Fruit fly (Drosophila melanogaster) whole organism, prepupa: ENCODE measurements around the gene Pgant4.

Source experiments
- Blimp-1 ChIP-seq: fragments of 200-800 bp; sonication (Bioruptor generic); optimal IDR thresholded peaks from 3 replicates; lab custom pipeline; 2017; ENCODE audit warnings: missing biosample characterization, missing genetic modification characterization, mild to moderate bottlenecking, moderate library complexity, missing genetic modification reagents
- CG10631 ChIP-seq: fragments of 200-800 bp; sonication (Bioruptor generic); optimal IDR thresholded peaks from 2 replicates; lab custom pipeline; 2016; ENCODE audit warnings: missing biosample characterization, missing genetic modification characterization
- CG10669 ChIP-seq: fragments of 200-800 bp; sonication (Bioruptor generic); optimal IDR thresholded peaks from 3 replicates; lab custom pipeline; 2018; ENCODE audit warnings: missing biosample characterization, mild to moderate bottlenecking, missing genetic modification characterization, moderate library complexity
- CG11762 ChIP-seq: fragments of 200-800 bp; sonication (Bioruptor generic); optimal IDR thresholded peaks from 3 replicates; lab custom pipeline; 2016; ENCODE audit warnings: missing biosample characterization, missing genetic modification characterization; ENCODE audit not compliant: insufficient read depth
- CG15336 ChIP-seq: fragments of 200-800 bp; sonication (Bioruptor generic); IDR thresholded peaks from 2 replicates; pipeline ENCODE4 v1.3.6; 2022; ENCODE audit warnings: missing biosample characterization, missing genetic modification characterization
- CG1621 ChIP-seq: fragments of 200-800 bp; sonication (Bioruptor generic); optimal IDR thresholded peaks from 3 replicates; lab custom pipeline; 2018; ENCODE audit warnings: missing biosample characterization, mild to moderate bottlenecking, missing genetic modification characterization
- CG16779 ChIP-seq: fragments of 200-800 bp; sonication (Bioruptor generic); optimal IDR thresholded peaks from 3 replicates; lab custom pipeline; 2017; ENCODE audit warnings: missing biosample characterization, mild to moderate bottlenecking, missing genetic modification characterization
- CG31627 ChIP-seq: fragments of 200-800 bp; sonication (Bioruptor generic); optimal IDR thresholded peaks from 3 replicates; lab custom pipeline; 2016; ENCODE audit warnings: missing biosample characterization, missing genetic modification characterization
- CG4318 ChIP-seq: fragments of 200-800 bp; sonication (Bioruptor generic); optimal IDR thresholded peaks from 3 replicates; lab custom pipeline; 2017; ENCODE audit warnings: missing biosample characterization, mild to moderate bottlenecking, missing genetic modification characterization
- CG6163 ChIP-seq: fragments of 200-800 bp; sonication (Bioruptor generic); IDR thresholded peaks from 3 replicates; pipeline ENCODE4 v1.3.6; 2022; ENCODE audit warnings: missing biosample characterization, missing genetic modification characterization
- CG6276 ChIP-seq: fragments of 200-800 bp; sonication (Bioruptor generic); optimal IDR thresholded peaks from 2 replicates; lab custom pipeline; 2017; ENCODE audit warnings: missing biosample characterization, mild to moderate bottlenecking, missing genetic modification characterization
- CG6792 ChIP-seq: fragments of 200-800 bp; sonication (Bioruptor generic); optimal IDR thresholded peaks from 3 replicates; lab custom pipeline; 2016; ENCODE audit warnings: missing biosample characterization, missing genetic modification characterization
- CG6808 ChIP-seq: fragments of 200-800 bp; sonication (Bioruptor generic); optimal IDR thresholded peaks from 3 replicates; lab custom pipeline; 2017; ENCODE audit warnings: missing biosample characterization, missing genetic modification characterization, mild to moderate bottlenecking, moderate library complexity, missing genetic modification reagents
- CG6854 ChIP-seq: fragments of 200-800 bp; sonication (Bioruptor generic); optimal IDR thresholded peaks from 2 replicates; lab custom pipeline; 2017; ENCODE audit warnings: missing biosample characterization, mild to moderate bottlenecking, missing genetic modification characterization
- CG7368 ChIP-seq: fragments of 200-800 bp; sonication (Bioruptor generic); optimal IDR thresholded peaks from 3 replicates; lab custom pipeline; 2016; ENCODE audit warnings: missing biosample characterization, missing genetic modification characterization
- CG8319 ChIP-seq: fragments of 200-800 bp; sonication (Bioruptor generic); optimal IDR thresholded peaks from 3 replicates; lab custom pipeline; 2016; ENCODE audit warnings: missing biosample characterization, missing genetic modification characterization
- CG8632 ChIP-seq: fragments of 200-800 bp; sonication (Bioruptor generic); optimal IDR thresholded peaks from 3 replicates; lab custom pipeline; 2016; ENCODE audit warnings: missing biosample characterization, missing genetic modification characterization
- CG9139 ChIP-seq: fragments of 200-800 bp; sonication (Bioruptor generic); optimal IDR thresholded peaks from 3 replicates; lab custom pipeline; 2017; ENCODE audit warnings: missing biosample characterization, mild to moderate bottlenecking, missing genetic modification characterization
- Eip75B ChIP-seq: fragments of 200-800 bp; sonication (Bioruptor generic); optimal IDR thresholded peaks from 3 replicates; lab custom pipeline; 2016; ENCODE audit warnings: missing biosample characterization, missing genetic modification characterization
- Eip78C ChIP-seq: fragments of 200-800 bp; sonication (Bioruptor generic); peaks from one replicate; lab custom pipeline; 2016; ENCODE audit warnings: missing biosample characterization, missing genetic modification characterization
- Eip93F ChIP-seq: fragments of 200-800 bp; sonication (Bioruptor generic); optimal IDR thresholded peaks from 2 replicates; lab custom pipeline; 2016; ENCODE audit warnings: missing biosample characterization, mild to moderate bottlenecking, missing genetic modification characterization
- Ets96B ChIP-seq: fragments of 200-800 bp; optimal IDR thresholded peaks from 2 replicates; lab custom pipeline; 2019; ENCODE audit warnings: missing biosample characterization, mild to moderate bottlenecking, missing genetic modification characterization, moderate library complexity
- Gug ChIP-seq: fragments of 200-800 bp; sonication (Bioruptor generic); IDR thresholded peaks from 2 replicates; pipeline ENCODE4 v1.3.6; 2022; ENCODE audit warnings: missing biosample characterization, missing genetic modification characterization
- Hr38 ChIP-seq: sonication (Bioruptor generic); optimal IDR thresholded peaks from 2 replicates; lab custom pipeline; 2016; ENCODE audit warnings: missing biosample characterization, missing genetic modification characterization
- Hr39 ChIP-seq: fragments of 200-800 bp; sonication (Bioruptor generic); optimal IDR thresholded peaks from 2 replicates; lab custom pipeline; 2016; ENCODE audit warnings: missing biosample characterization, missing genetic modification characterization
- Hr4 ChIP-seq: fragments of 200-800 bp; sonication (Bioruptor generic); optimal IDR thresholded peaks from 3 replicates; lab custom pipeline; 2016; ENCODE audit warnings: missing biosample characterization, missing genetic modification characterization
- Met ChIP-seq: fragments of 200-800 bp; sonication (Bioruptor generic); optimal IDR thresholded peaks from 3 replicates; lab custom pipeline; 2016; ENCODE audit warnings: missing biosample characterization, missing genetic modification characterization
- OdsH ChIP-seq: fragments of 200-800 bp; sonication (Bioruptor generic); optimal IDR thresholded peaks from 3 replicates; lab custom pipeline; 2016; ENCODE audit warnings: missing biosample characterization, missing genetic modification characterization
- Smox ChIP-seq: fragments of 200-800 bp; sonication (Bioruptor generic); optimal IDR thresholded peaks from 3 replicates; lab custom pipeline; 2016; ENCODE audit warnings: missing biosample characterization, missing genetic modification characterization
- Sox102F ChIP-seq: fragments of 200-800 bp; sonication (Bioruptor generic); optimal IDR thresholded peaks from 2 replicates; lab custom pipeline; 2016; ENCODE audit warnings: missing biosample characterization, mild to moderate bottlenecking, missing genetic modification characterization
- Sox15 ChIP-seq: fragments of 200-800 bp; sonication (Bioruptor generic); optimal IDR thresholded peaks from 3 replicates; lab custom pipeline; 2016; ENCODE audit warnings: missing biosample characterization, missing genetic modification characterization
- achi ChIP-seq: fragments of 200-800 bp; sonication (Bioruptor generic); optimal IDR thresholded peaks from 3 replicates; lab custom pipeline; 2016; ENCODE audit warnings: missing biosample characterization, missing genetic modification characterization
- acj6 ChIP-seq: fragments of 200-800 bp; sonication (Bioruptor generic); optimal IDR thresholded peaks from 3 replicates; lab custom pipeline; 2016; ENCODE audit warnings: missing biosample characterization, missing genetic modification characterization
- cyc ChIP-seq: fragments of 200-800 bp; sonication (Bioruptor generic); optimal IDR thresholded peaks from 3 replicates; lab custom pipeline; 2016; ENCODE audit warnings: missing biosample characterization, missing genetic modification characterization
- dsx ChIP-seq: fragments of 200-800 bp; optimal IDR thresholded peaks from 3 replicates; lab custom pipeline; 2019; ENCODE audit warnings: missing biosample characterization, mild to moderate bottlenecking, missing genetic modification characterization, moderate library complexity; ENCODE audit not compliant: poor library complexity, severe bottlenecking
- eg ChIP-seq: fragments of 200-800 bp; sonication (Bioruptor generic); IDR thresholded peaks from 3 replicates; pipeline ENCODE4 v1.3.6; 2022; ENCODE audit warnings: missing biosample characterization, missing genetic modification characterization
- fd85E ChIP-seq: fragments of 200-800 bp; sonication (Bioruptor generic); optimal IDR thresholded peaks from 3 replicates; lab custom pipeline; 2016; ENCODE audit warnings: missing biosample characterization, missing genetic modification characterization
- fkh ChIP-seq: fragments of 200-800 bp; sonication (Bioruptor generic); optimal IDR thresholded peaks from 3 replicates; lab custom pipeline; 2017; ENCODE audit warnings: missing biosample characterization, mild to moderate bottlenecking, missing genetic modification characterization, moderate library complexity
- lz ChIP-seq: fragments of 200-800 bp; sonication (Bioruptor generic); optimal IDR thresholded peaks from 3 replicates; lab custom pipeline; 2016; ENCODE audit warnings: missing biosample characterization, missing genetic modification characterization
- net ChIP-seq: fragments of 200-800 bp; sonication (Bioruptor generic); optimal IDR thresholded peaks from 3 replicates; lab custom pipeline; 2016; ENCODE audit warnings: missing biosample characterization, missing genetic modification characterization
- pdm3 ChIP-seq: fragments of 200-800 bp; sonication (Bioruptor generic); optimal IDR thresholded peaks from 3 replicates; lab custom pipeline; 2016; ENCODE audit warnings: missing biosample characterization, missing genetic modification characterization
- salr ChIP-seq, 2 experiments: fragments of 200-800 bp; sonication (Bioruptor generic); optimal IDR thresholded peaks; 3 replicates each; lab custom pipeline; 2016 to 2018; ENCODE audit warnings: missing biosample characterization in 2 of 2, missing genetic modification characterization in 2 of 2, mild to moderate bottlenecking in 1 of 2
- spab ChIP-seq: fragments of 200-800 bp; sonication (Bioruptor generic); optimal IDR thresholded peaks from 2 replicates; lab custom pipeline; 2017; ENCODE audit warnings: missing biosample characterization, mild to moderate bottlenecking, missing genetic modification characterization, missing genetic modification reagents
- ss ChIP-seq, 2 experiments: fragments of 200-800 bp; sonication (Bioruptor generic); optimal IDR thresholded peaks; 2 replicates in 1 of 2; 3 replicates in 1 of 2; lab custom pipeline; 2017 to 2018; ENCODE audit warnings: mild to moderate bottlenecking in 2 of 2, missing biosample characterization in 2 of 2, missing genetic modification characterization in 2 of 2, moderate library complexity in 1 of 2
- topi ChIP-seq: fragments of 200-800 bp; sonication (Bioruptor generic); optimal IDR thresholded peaks from 3 replicates; lab custom pipeline; 2016; ENCODE audit warnings: missing biosample characterization, missing genetic modification characterization
- vri ChIP-seq: fragments of 200-800 bp; sonication (Bioruptor generic); optimal IDR thresholded peaks from 3 replicates; lab custom pipeline; 2016; ENCODE audit warnings: missing biosample characterization, mild to moderate bottlenecking, missing genetic modification characterization

Pgant4 gene

DNA sequence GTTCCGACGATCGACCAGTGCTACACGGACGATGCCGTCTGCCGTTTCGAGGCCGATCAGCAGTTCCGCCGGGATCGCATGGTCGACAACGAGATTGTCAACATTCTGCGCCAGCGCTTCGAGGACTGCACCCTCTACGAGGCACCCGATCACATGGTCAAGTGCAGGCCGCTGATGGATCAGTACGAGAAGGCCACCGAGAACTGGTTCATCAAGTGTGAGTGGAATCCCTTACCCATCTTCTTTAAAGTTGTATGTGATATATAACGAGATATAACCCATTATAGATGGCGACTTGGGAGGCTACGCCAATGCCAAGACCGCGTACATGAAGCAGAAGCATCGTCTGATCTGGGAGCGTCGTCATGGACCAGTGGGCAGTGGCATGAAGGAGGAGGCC, 5.6 kb upstream of the Pgant4 start:
- TF ChIP-seq CG6808 (GFP tag; lab: Kevin White, UChicago) (no peak), CG8632 (GFP tag; lab: Kevin White, UChicago) (no peak), eg (GFP tag; lab: Robert Waterston, UW) (no peak), Smox (no peak), CG16779 (tag; lab: Kevin White, UChicago) (no peak), Hr38 (GFP tag; lab: Kevin White, UChicago) (no peak), fd85E (GFP tag; lab: Kevin White, UChicago) (no peak), CG7368 (GFP tag; lab: Kevin White, UChicago) (no peak), net (GFP tag; lab: Kevin White, UChicago) (no peak), Ets96B (tag; lab: Kevin White, UChicago) (no peak), Hr39 (GFP tag; lab: Kevin White, UChicago) (no peak), ss (GFP tag; optimal IDR thresholded peaks at IDR 0.05; lab: Kevin White, UChicago) (no peak), vri (GFP tag; lab: Kevin White, UChicago) (no peak), CG4318 (GFP tag; lab: Kevin White, UChicago) (no peak)

DNA sequence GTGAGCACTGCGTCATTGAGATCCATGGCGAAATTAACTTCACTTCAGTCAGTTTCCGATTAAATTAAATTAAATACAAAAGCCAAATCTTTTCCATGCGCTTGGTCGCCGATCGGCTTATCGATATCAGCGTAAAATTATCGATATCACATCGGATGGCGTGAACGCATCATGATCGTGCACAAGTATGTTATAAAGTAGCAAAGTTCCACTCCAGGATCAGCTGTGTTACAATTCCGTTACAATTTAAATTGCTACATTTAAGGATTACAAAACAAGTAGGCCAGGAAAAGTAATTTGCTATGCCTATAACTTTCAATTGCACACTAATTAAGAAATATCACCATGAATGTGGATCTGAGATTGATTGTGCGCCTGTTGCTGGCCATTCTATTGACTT, 2.5 kb upstream of the Pgant4 start, which contains the start of the genes Pif1 and CG31776:
Gene Pif1 (minus strand): TSS at position 136 of the 400 bp plus-strand sequence.
Gene CG31776 (plus strand): TSS at position 314 of the 400 bp plus-strand sequence.
- no peak for TF ChIP-seq Smox
- no peak for TF ChIP-seq dsx
- TF ChIP-seq CG9139 (GFP tag; lab: Kevin White, UChicago) = no peak
- no peak for TF ChIP-seq CG10669 (GFP tag; lab: Kevin White, UChicago)
- no peak for TF ChIP-seq CG16779 (tag; lab: Kevin White, UChicago)
- no peak for TF ChIP-seq fkh (GFP tag; lab: Kevin White, UChicago)
- TF ChIP-seq cyc (GFP tag; lab: Kevin White, UChicago) = no peak
- no peak for TF ChIP-seq Hr39 (GFP tag; lab: Kevin White, UChicago)
- no peak for TF ChIP-seq pdm3 (GFP tag; lab: Kevin White, UChicago)

DNA sequence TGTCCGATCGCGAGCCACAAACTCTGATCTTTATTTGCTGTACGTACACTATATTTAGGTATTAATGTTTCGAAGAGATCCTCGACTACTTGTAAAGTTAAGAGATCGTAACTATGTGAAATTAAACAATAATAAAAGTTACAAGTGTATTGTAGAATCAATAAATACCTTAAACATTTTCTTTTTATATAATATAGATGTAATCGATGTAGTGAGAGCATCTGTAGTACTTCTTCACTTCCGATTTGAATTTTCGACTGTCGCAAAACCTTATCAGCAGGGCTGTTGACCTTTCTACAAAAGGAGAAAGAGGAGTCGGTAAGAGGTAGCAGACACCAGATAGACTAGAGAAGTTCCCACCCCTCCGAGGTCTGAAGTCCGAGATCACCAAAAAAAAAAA, 2.8 kb downstream of the Pgant4 start:
- no peak for TF ChIP-seq fd85E (GFP tag; lab: Kevin White, UChicago)
- TF ChIP-seq CG16779 (tag; lab: Kevin White, UChicago) = no peak
- peak; percentile 2 for TF ChIP-seq acj6 (GFP tag; lab: Kevin White, UChicago)
- no peak for TF ChIP-seq Met (GFP tag; lab: Kevin White, UChicago)
- no peak for TF ChIP-seq CG7368 (GFP tag; lab: Kevin White, UChicago)
- peak; percentile 2 for TF ChIP-seq CG10669 (GFP tag; lab: Kevin White, UChicago)
- no peak for TF ChIP-seq achi (GFP tag; lab: Kevin White, UChicago)
- TF ChIP-seq Eip75B (GFP tag; lab: Kevin White, UChicago) = no peak
- no peak for TF ChIP-seq Hr4 (GFP tag; lab: Kevin White, UChicago)
- TF ChIP-seq Sox15 (GFP tag; lab: Kevin White, UChicago) = no peak
- no peak for TF ChIP-seq Blimp-1 (GFP tag; lab: Kevin White, UChicago)
- peak; percentile 28 for TF ChIP-seq lz (GFP tag; lab: Kevin White, UChicago)
- no peak for TF ChIP-seq spab (GFP tag; lab: Kevin White, UChicago)
- TF ChIP-seq Hr39 (GFP tag; lab: Kevin White, UChicago) = peak; percentile 5
- no peak for TF ChIP-seq CG6792 (GFP tag; lab: Kevin White, UChicago)
- TF ChIP-seq Sox102F = no peak
- peak; percentile 27 for TF ChIP-seq topi
- no peak for TF ChIP-seq eg (GFP tag; lab: Robert Waterston, UW)
- TF ChIP-seq CG9139 (GFP tag; lab: Kevin White, UChicago) = no peak
- TF ChIP-seq salr (GFP tag; optimal IDR thresholded peaks at IDR 0.05; lab: Kevin White, UChicago) = no peak
- no peak for TF ChIP-seq OdsH (GFP tag; lab: Kevin White, UChicago)
- no peak for TF ChIP-seq CG6854
- no peak for TF ChIP-seq pdm3 (GFP tag; lab: Kevin White, UChicago)
- no peak for TF ChIP-seq CG11762
- TF ChIP-seq Eip78C (GFP tag; lab: Kevin White, UChicago) = peak; percentile 81
- TF ChIP-seq CG6163 (GFP tag; lab: Robert Waterston, UW) = no peak
- no peak for TF ChIP-seq Gug
- TF ChIP-seq CG15336 = no peak
- no peak for TF ChIP-seq CG8319 (GFP tag; lab: Kevin White, UChicago)
- TF ChIP-seq CG31627 = peak; percentile 18
- TF ChIP-seq vri (GFP tag; lab: Kevin White, UChicago) = no peak
- no peak for TF ChIP-seq CG6808 (GFP tag; lab: Kevin White, UChicago)
- no peak for TF ChIP-seq Eip93F (GFP tag; lab: Kevin White, UChicago)
- TF ChIP-seq CG10631 (GFP tag; lab: Kevin White, UChicago) = no peak
- no peak for TF ChIP-seq CG1621 (tag; lab: Kevin White, UChicago)
- TF ChIP-seq CG6276 (GFP tag; lab: Kevin White, UChicago) = no peak
